Worm (Caenorhabditis elegans) whole organism, midembryonic: Measurements from ENCODE around the gene got-2.2.

Source experiments
- cog-1 ChIP-seq: sonication (generic microtip); optimal IDR thresholded peaks from 2 replicates; lab custom pipeline; 2016; ENCODE audit warnings: missing genetic modification characterization, missing compliant biosample characterization
- flt-1 ChIP-seq: fragments of 200-800 bp; sonication (Bioruptor generic); IDR thresholded peaks from 2 replicates; pipeline ENCODE4 v1.3.6; 2022; ENCODE audit warnings: missing genetic modification characterization, missing compliant biosample characterization
- klf-2 ChIP-seq: fragments of 200-800 bp; sonication (Bioruptor generic); conservative IDR thresholded peaks from 2 replicates; pipeline ENCODE4 v1.3.6; 2022; ENCODE audit warnings: missing genetic modification reagents, missing genetic modification characterization, missing compliant biosample characterization
- ref-1 ChIP-seq: fragments of 200-800 bp; sonication (Bioruptor generic); conservative IDR thresholded peaks from 2 replicates; pipeline ENCODE4 v1.3.6; 2022; ENCODE audit warnings: missing genetic modification reagents, missing genetic modification characterization, missing compliant biosample characterization
- tab-1 ChIP-seq: fragments of 200-800 bp; sonication (Bioruptor generic); IDR thresholded peaks from 2 replicates; pipeline ENCODE4 v1.3.6; 2022; ENCODE audit warnings: missing genetic modification characterization, missing compliant biosample characterization
- ztf-23 ChIP-seq: fragments of 200-800 bp; sonication (Bioruptor generic); IDR thresholded peaks from 2 replicates; pipeline ENCODE4 v1.3.6; 2022; ENCODE audit warnings: missing genetic modification reagents, missing genetic modification characterization, missing compliant biosample characterization
- ztf-29 ChIP-seq: fragments of 200-800 bp; sonication (Bioruptor generic); IDR thresholded peaks from 2 replicates; pipeline ENCODE4 v1.3.6; 2022; ENCODE audit warnings: missing genetic modification reagents, missing genetic modification characterization, missing compliant biosample characterization

- TF ChIP-seq klf-2 (GFP tag; lab: Robert Waterston, UW) (no peak), flt-1 (GFP tag; lab: Robert Waterston, UW) (no peak), cog-1 (tag; lab: Kevin White, UChicago) (no peak), ztf-29 (GFP tag; lab: Robert Waterston, UW) (no peak), ztf-23 (no peak), ref-1 (GFP tag; lab: Robert Waterston, UW) (no peak), tab-1 (GFP tag; lab: Robert Waterston, UW) (no peak)
These were observed 38.8 kb downstream of the got-2.2 start, which contains the start of gene col-166 for ce11 chrX:6279625-6280024.
